Worm (Caenorhabditis elegans) whole organism, young adult: ENCODE data around the gene lec-8.

Source experiments
- F10E7.11 ChIP-seq: sonication (generic microtip); optimal IDR thresholded peaks from 2 replicates; lab custom pipeline; 2017; ENCODE audit warnings: mild to moderate bottlenecking, missing genetic modification characterization, moderate library complexity, missing compliant biosample characterization
- F23B12.7 ChIP-seq: sonication (generic microtip); optimal IDR thresholded peaks from 2 replicates; lab custom pipeline; 2017; ENCODE audit warnings: missing genetic modification characterization, mild to moderate bottlenecking, missing compliant biosample characterization, antibody characterized with exemption, moderate library complexity; ENCODE audit not compliant: insufficient read depth
- F55B11.4 ChIP-seq: sonication (generic microtip); optimal IDR thresholded peaks from 2 replicates; lab custom pipeline; 2016; ENCODE audit warnings: missing compliant biosample characterization, missing genetic modification characterization, borderline replicate concordance; ENCODE audit not compliant: insufficient read depth
- K12H6.12 ChIP-seq: fragments of 200-800 bp; sonication (Bioruptor generic); optimal IDR thresholded peaks from 2 replicates; lab custom pipeline; 2018; ENCODE audit warnings: mild to moderate bottlenecking, missing genetic modification characterization, missing compliant biosample characterization
- dpl-1 ChIP-seq: fragments of 150-350 bp; optimal IDR thresholded peaks from 2 replicates; lab custom pipeline; 2014; ENCODE audit warnings: missing biosample characterization, missing genetic modification reagents, missing genetic modification characterization
- efl-1 ChIP-seq: fragments of 150-350 bp; optimal IDR thresholded peaks from 2 replicates; lab custom pipeline; 2014; ENCODE audit warnings: missing biosample characterization, missing genetic modification reagents, missing genetic modification characterization
- mcd-1 ChIP-seq: fragments of 200-800 bp; sonication (Bioruptor generic); IDR thresholded peaks from 2 replicates; pipeline ENCODE4 v1.3.6; 2022; ENCODE audit warnings: missing genetic modification reagents, missing genetic modification characterization, missing compliant biosample characterization
- pha-4 ChIP-seq: fragments of 150-350 bp; sonication (generic microtip); optimal IDR thresholded peaks from 2 replicates; lab custom pipeline; 2014; ENCODE audit warnings: missing biosample characterization, missing genetic modification reagents, missing genetic modification characterization
- unc-62 ChIP-seq: fragments of 150-350 bp; optimal IDR thresholded peaks from 2 replicates; lab custom pipeline; 2014; ENCODE audit warnings: missing biosample characterization, missing genetic modification reagents, missing genetic modification characterization
- ztf-6 ChIP-seq: fragments of 200-800 bp; sonication (Bioruptor generic); IDR thresholded peaks from 2 replicates; pipeline ENCODE4 v1.3.6; 2022; ENCODE audit warnings: missing genetic modification reagents, missing genetic modification characterization, missing compliant biosample characterization

DNA sequence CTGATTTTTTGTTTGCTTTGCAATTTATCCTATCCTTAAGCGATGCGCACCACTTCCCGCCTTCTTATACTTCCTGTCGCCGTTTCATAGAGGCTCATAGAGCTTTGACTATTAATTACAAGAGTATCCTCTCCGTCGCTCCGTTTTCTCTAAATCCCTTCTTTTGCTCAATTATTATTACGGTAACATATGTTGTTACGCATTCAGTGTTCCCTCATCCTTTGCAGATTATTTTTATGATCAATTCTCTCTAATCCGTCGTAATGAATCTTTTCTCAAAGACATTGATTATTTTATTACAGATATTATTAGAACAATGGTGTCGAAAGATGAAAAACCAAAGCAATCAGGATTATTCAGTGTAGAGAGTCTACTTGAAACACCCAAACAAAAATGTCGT, 3.4 kb upstream of the lec-8 start, which contains the start of gene vab-15:
- TF ChIP-seq F55B11.4 (tag; lab: Kevin White, UChicago), result no peak
- TF ChIP-seq K12H6.12 (tag; lab: Kevin White, UChicago), result no peak
- no peak for TF ChIP-seq F23B12.7 (tag; lab: Kevin White, UChicago)
- no peak for TF ChIP-seq dpl-1 (GFP tag; lab: Kevin White, UChicago)
- no peak for TF ChIP-seq efl-1 (GFP tag; lab: Kevin White, UChicago)
- no peak for TF ChIP-seq ztf-6 (GFP tag; lab: Robert Waterston, UW)
- TF ChIP-seq pha-4 (tag; lab: Kevin White, UChicago), result no peak
- no peak for TF ChIP-seq mcd-1 (GFP tag; lab: Robert Waterston, UW)
- no peak for TF ChIP-seq F10E7.11 (tag; lab: Kevin White, UChicago)
- no peak for TF ChIP-seq unc-62 (GFP tag; lab: Kevin White, UChicago)
